Worm (Caenorhabditis elegans) whole organism, L4 larva: ENCODE results near the gene C47G2.3.
A peak's percentile ranks its signal among the peaks of the same experiment; 100 is the strongest.

Source experiments
- mdl-1 ChIP-seq, 2 experiments: fragments of 150-350 bp in 1 of 2; sonication (generic microtip) in 1 of 2; optimal IDR thresholded peaks; 2 replicates each; lab custom pipeline; 2014 to 2017; ENCODE audit warnings: missing biosample characterization in 2 of 2, missing genetic modification characterization in 2 of 2
- mxl-2 ChIP-seq: fragments of 200-800 bp; sonication (Bioruptor generic); conservative IDR thresholded peaks from 2 replicates; pipeline ENCODE4 v1.3.6; 2022; ENCODE audit warnings: missing genetic modification reagents, missing genetic modification characterization, missing compliant biosample characterization

Gene C47G2.3

ce11 chrII:11238869-11239647, 50.9 kb downstream of the C47G2.3 start, which contains the start of the genes rpn-9 and T06D8.9 (continued):
- TF ChIP-seq mdl-1 (tag; optimal IDR thresholded peaks at IDR 0.05; lab: Kevin White, UChicago) (peak in 1 of 2 experiments; percentile 61), mxl-2 (GFP tag; lab: Robert Waterston, UW) (no peak)
